Worm (Caenorhabditis elegans) whole organism, L4/young adult: Measurements from ENCODE around the gene F01G12.18.

Source experiments
- W03F9.2 ChIP-seq: fragments of 150-350 bp; optimal IDR thresholded peaks from 2 replicates; lab custom pipeline; 2014; ENCODE audit warnings: missing biosample characterization, missing genetic modification characterization
- dao-5 ChIP-seq: sonication (generic microtip); optimal IDR thresholded peaks from 2 replicates; lab custom pipeline; 2016; ENCODE audit warnings: missing genotype, missing genetic modification characterization, moderate library complexity, missing compliant biosample characterization
- him-1 ChIP-seq: sonication (generic microtip); optimal IDR thresholded peaks from 2 replicates; lab custom pipeline; 2016; ENCODE audit warnings: missing genotype, missing genetic modification reagents, missing genetic modification characterization, missing compliant biosample characterization

- no peak for TF ChIP-seq W03F9.2 (tag; lab: Kevin White, UChicago)
- no peak for TF ChIP-seq dao-5 (tag; lab: Kevin White, UChicago)
- TF ChIP-seq him-1 (tag; lab: Kevin White, UChicago) = no peak
Observed at ce11 chrX:16391110-16391509, 7.2 kb downstream of the F01G12.18 start.
